Worm (Caenorhabditis elegans) whole organism, late embryonic: ENCODE measurements around the gene C03B1.13.

ENCODE experiments used
- fkh-10 ChIP-seq: fragments of 150-350 bp; optimal IDR thresholded peaks from 2 replicates; lab custom pipeline; 2014; ENCODE audit warnings: missing biosample characterization, missing genetic modification reagents, missing genetic modification characterization
- hlh-13 ChIP-seq: fragments of 200-800 bp; sonication (Bioruptor generic); optimal IDR thresholded peaks from 2 replicates; lab custom pipeline; 2018; ENCODE audit warnings: mild to moderate bottlenecking, missing genetic modification characterization, missing compliant biosample characterization
- hlh-15 ChIP-seq: sonication (generic microtip); optimal IDR thresholded peaks from 2 replicates; lab custom pipeline; 2016; ENCODE audit warnings: missing genetic modification characterization, missing compliant biosample characterization
- hlh-8 ChIP-seq: sonication (generic microtip); optimal IDR thresholded peaks from 2 replicates; lab custom pipeline; 2016; ENCODE audit warnings: missing genotype, missing genetic modification characterization, missing compliant biosample characterization
- lin-11 ChIP-seq: fragments of 200-800 bp; sonication (Bioruptor generic); optimal IDR thresholded peaks from 2 replicates; lab custom pipeline; 2018; ENCODE audit warnings: mild to moderate bottlenecking, missing genetic modification characterization, missing compliant biosample characterization
- nhr-11 ChIP-seq: fragments of 150-350 bp; optimal IDR thresholded peaks from 2 replicates; lab custom pipeline; 2014; ENCODE audit warnings: missing biosample characterization, missing genetic modification characterization
- pha-4 ChIP-seq: fragments of 150-350 bp; optimal IDR thresholded peaks from 2 replicates; lab custom pipeline; 2018; ENCODE audit warnings: missing biosample characterization, missing genetic modification reagents, missing genetic modification characterization
- sox-4 ChIP-seq: sonication (generic microtip); optimal IDR thresholded peaks from 2 replicates; lab custom pipeline; 2017; ENCODE audit warnings: mild to moderate bottlenecking, missing genetic modification characterization, inconsistent platforms, missing compliant biosample characterization
- syd-9 ChIP-seq: sonication (generic microtip); optimal IDR thresholded peaks from 2 replicates; lab custom pipeline; 2016; ENCODE audit warnings: mild to moderate bottlenecking, missing genetic modification characterization, moderate library complexity, missing compliant biosample characterization

ce11 chrX:6378363-6378762 is 40.5 kb upstream of the C03B1.13 start:
- TF ChIP-seq hlh-13 (GFP tag; lab: Kevin White, UChicago) (no peak), fkh-10 (GFP tag; lab: Kevin White, UChicago) (no peak), hlh-8 (tag; lab: Kevin White, UChicago) (peak; percentile 9), nhr-11 (no peak), syd-9 (tag; lab: Kevin White, UChicago) (peak; percentile 60), sox-4 (tag; lab: Kevin White, UChicago) (no peak), lin-11 (no peak), pha-4 (tag; lab: Kevin White, UChicago) (no peak), hlh-15 (tag; lab: Kevin White, UChicago) (no peak)
